Worm (Caenorhabditis elegans) whole organism, early embryonic: ENCODE data around the gene Y39A3B.1.

ENCODE experiments used
- ama-1 ChIP-seq: fragments of 150-350 bp; optimal IDR thresholded peaks from 2 replicates; lab custom pipeline; 2014
- hnd-1 ChIP-seq: sonication (generic microtip); optimal IDR thresholded peaks from 2 replicates; lab custom pipeline; 2016; ENCODE audit warnings: missing genetic modification characterization, missing compliant biosample characterization
- sea-1 ChIP-seq: fragments of 200-800 bp; sonication (Bioruptor generic); conservative IDR thresholded peaks from 2 replicates; pipeline ENCODE4 v1.3.6; 2022; ENCODE audit warnings: missing genetic modification characterization, missing compliant biosample characterization
- tbx-11 ChIP-seq: fragments of 200-800 bp; sonication (Bioruptor generic); IDR thresholded peaks from 2 replicates; pipeline ENCODE4 v1.3.6; 2022; ENCODE audit warnings: missing genetic modification characterization, missing compliant biosample characterization
- tra-4 ChIP-seq: sonication (generic microtip); optimal IDR thresholded peaks from 2 replicates; lab custom pipeline; 2017; ENCODE audit warnings: missing genetic modification characterization, missing compliant biosample characterization

- TF ChIP-seq tra-4 (tag; lab: Kevin White, UChicago) (no peak), tbx-11 (GFP tag; lab: Robert Waterston, UW) (no peak), sea-1 (no peak), ama-1 (lab: Kevin White, UChicago) (no peak), hnd-1 (no peak)
Observed at ce11 chrIII:2027517-2027916, 21.7 kb downstream of the Y39A3B.1 start.
